Worm (Caenorhabditis elegans): ENCODE measurements around the gene W10G11.3.

W10G11.3 gene

ce11 chrII:3540151-3540550 lies 22.2 kb downstream of the W10G11.3 start:
- TF ChIP-seq pqm-1 (tag; optimal IDR thresholded peaks at IDR 0.05) (no peak), efl-1 (optimal IDR thresholded peaks at IDR 0.05) (no peak), efl-1 (GFP tag; optimal IDR thresholded peaks at IDR 0.05 in 1 of 2) (peak in 1 of 2 experiments; percentile 2), fos-1 (tag; optimal IDR thresholded peaks at IDR 0.05) (no peak)

ce11 chrII:3528256-3528655 lies 34.1 kb downstream of the W10G11.3 start, which contains the start of gene ncs-6:
TSS of gene ncs-6 (minus strand) at chrII:3528516.
- TF ChIP-seq mdl-1 (tag; optimal IDR thresholded peaks at IDR 0.05) = no peak
- no peak for TF ChIP-seq nhr-11 (tag; optimal IDR thresholded peaks at IDR 0.05)
- TF ChIP-seq fkh-8 (tag; optimal IDR thresholded peaks at IDR 0.05) = peak; percentile 73

- no peak for TF ChIP-seq alr-1 (tag; optimal IDR thresholded peaks at IDR 0.05; ENCODE audit: borderline replicate concordance)
- TF ChIP-seq efl-1 (optimal IDR thresholded peaks at IDR 0.05) = no peak
- TF ChIP-seq efl-1 (GFP tag; optimal IDR thresholded peaks at IDR 0.05 in 1 of 2) = peak in 1 of 2 experiments; percentile 65
- peak; percentile 40 for TF ChIP-seq lin-14 (GFP tag; optimal IDR thresholded peaks at IDR 0.05)
- TF ChIP-seq nhr-71 (tag; optimal IDR thresholded peaks at IDR 0.05) = no peak
- peak; percentile 10 for TF ChIP-seq tbx-2 (tag; optimal IDR thresholded peaks at IDR 0.05)
- TF ChIP-seq dsc-1 (tag; optimal IDR thresholded peaks at IDR 0.05) = peak; percentile 29
Measured at ce11 chrII:3527460-3527859, 34.9 kb downstream of the W10G11.3 start.

- no peak for TF ChIP-seq ztf-11 (tag; optimal IDR thresholded peaks at IDR 0.05)
- TF ChIP-seq efl-1 (optimal IDR thresholded peaks at IDR 0.05) = no peak
- TF ChIP-seq efl-1 (GFP tag; optimal IDR thresholded peaks at IDR 0.05 in 1 of 2) = peak in 1 of 2 experiments; percentile 50
- TF ChIP-seq fkh-8 (tag; optimal IDR thresholded peaks at IDR 0.05) = no peak
- TF ChIP-seq mab-9 (GFP tag; IDR thresholded peaks at IDR 0.05) = no peak
- no peak for TF ChIP-seq lin-15B (tag; optimal IDR thresholded peaks at IDR 0.05)
Measured at ce11 chrII:3524097-3524496, 38.2 kb downstream of the W10G11.3 start, which contains the start of gene col-72. TSS of gene col-72 (minus strand) at chrII:3524197.

ce11 chrII:3523547-3523946 lies 38.8 kb downstream of the W10G11.3 start:
- TF ChIP-seq grh-1 (GFP tag; IDR thresholded peaks at IDR 0.05) = peak; percentile 83
- TF ChIP-seq xbp-1 (tag; optimal IDR thresholded peaks at IDR 0.05) = peak; percentile 69
- peak; percentile 76 for TF ChIP-seq lir-3 (tag; optimal IDR thresholded peaks at IDR 0.05; ENCODE audit: poor library complexity)
- peak; percentile 68 for TF ChIP-seq C04F5.9 (tag; optimal IDR thresholded peaks at IDR 0.05)
- TF ChIP-seq lin-13 (GFP tag; optimal IDR thresholded peaks at IDR 0.05) = peak; percentile 61
- TF ChIP-seq lin-35 (GFP tag; optimal IDR thresholded peaks at IDR 0.05) = peak; percentile 67 to 75
- peak; percentile 60; the same call in 1 of the 2 replicates for TF ChIP-seq mab-9 (GFP tag; IDR thresholded peaks at IDR 0.05)
- TF ChIP-seq ceh-88 (GFP tag; IDR thresholded peaks at IDR 0.05) = peak; percentile 82
- peak; percentile 84 for TF ChIP-seq nhr-47 (tag; optimal IDR thresholded peaks at IDR 0.05)
- peak; percentile 18 for TF ChIP-seq fkh-4 (tag; optimal IDR thresholded peaks at IDR 0.05; ENCODE audit: borderline replicate concordance)
- peak; percentile 73 for TF ChIP-seq rnt-1 (tag; optimal IDR thresholded peaks at IDR 0.05)
- TF ChIP-seq lin-14 (GFP tag; optimal IDR thresholded peaks at IDR 0.05) = peak; percentile 81
- peak; percentile 80 for TF ChIP-seq F16B12.6 (tag; optimal IDR thresholded peaks at IDR 0.05)
- peak; percentile 77 for TF ChIP-seq pax-3 (tag; optimal IDR thresholded peaks at IDR 0.05)
- peak; percentile 15 for TF ChIP-seq blmp-1 (tag; optimal IDR thresholded peaks at IDR 0.05)
- peak; percentile 47 to 73 (median 67) for TF ChIP-seq dpl-1 (GFP tag; optimal IDR thresholded peaks at IDR 0.05)
- peak; percentile 71 to 79 for TF ChIP-seq efl-1 (optimal IDR thresholded peaks at IDR 0.05)
- TF ChIP-seq efl-1 (GFP tag; optimal IDR thresholded peaks at IDR 0.05 in 1 of 2) = peak; percentile 66 to 97
- TF ChIP-seq nhr-20 (tag; optimal IDR thresholded peaks at IDR 0.05) = peak; percentile 79
- peak in 1 of 2 experiments; percentile 27 for TF ChIP-seq mdl-1 (tag; optimal IDR thresholded peaks at IDR 0.05)
- peak; percentile 45 for TF ChIP-seq egl-13 (tag; optimal IDR thresholded peaks at IDR 0.05)
- TF ChIP-seq swsn-7 (tag; optimal IDR thresholded peaks at IDR 0.05) = peak; percentile 73
- peak; percentile 34 for TF ChIP-seq nhr-237 (tag; optimal IDR thresholded peaks at IDR 0.05)
- TF ChIP-seq lsy-2 (tag; optimal IDR thresholded peaks at IDR 0.05) = peak; percentile 94 to 97
- peak; percentile 13 for TF ChIP-seq snpc-4 (tag; optimal IDR thresholded peaks at IDR 0.05)
- TF ChIP-seq irx-1 (tag; optimal IDR thresholded peaks at IDR 0.05) = peak; percentile 39
- peak; percentile 43 for TF ChIP-seq fkh-10 (GFP tag; optimal IDR thresholded peaks at IDR 0.05)
- TF ChIP-seq nhr-85 (tag) = peak; percentile 70
- peak; percentile 57; the same call in 1 of the 2 replicates for TF ChIP-seq unc-98 (GFP tag; IDR thresholded peaks at IDR 0.05)
- peak; percentile 51 for TF ChIP-seq C16A3.4 (tag; optimal IDR thresholded peaks at IDR 0.05)
- peak; percentile 58 for TF ChIP-seq dsc-1 (tag; optimal IDR thresholded peaks at IDR 0.05)
- peak; percentile 79 for TF ChIP-seq fkh-8 (tag; optimal IDR thresholded peaks at IDR 0.05)
- peak; percentile 74 for TF ChIP-seq tbx-2 (tag; optimal IDR thresholded peaks at IDR 0.05)
- TF ChIP-seq snu-23 (GFP tag; optimal IDR thresholded peaks at IDR 0.05) = peak; percentile 85
- TF ChIP-seq nhr-77 (tag; optimal IDR thresholded peaks at IDR 0.05) = peak; percentile 87
- TF ChIP-seq lin-15B (tag; optimal IDR thresholded peaks at IDR 0.05) = peak; percentile 84

All from whole organism, L1 larva.